Fruit fly (Drosophila melanogaster) whole organism, embryonic: ENCODE data around the gene CG7943.
A peak's percentile ranks its signal among the peaks of the same experiment; 100 is the strongest.

ENCODE experiments used
- Ada2b ChIP-seq: fragments of 200-800 bp; sonication (Bioruptor generic); IDR thresholded peaks from 2 replicates; pipeline ENCODE4 v1.3.6; 2022; ENCODE audit warnings: missing biosample characterization, missing genetic modification characterization
- Asciz ChIP-seq: fragments of 200-800 bp; sonication (Bioruptor generic); optimal IDR thresholded peaks from 2 replicates; lab custom pipeline; 2017; ENCODE audit warnings: missing biosample characterization, mild to moderate bottlenecking, missing genetic modification characterization, missing genetic modification reagents
- Awh ChIP-seq: fragments of 200-800 bp; sonication (Bioruptor generic); IDR thresholded peaks from 2 replicates; pipeline ENCODE4, ENCODE4 v1.3.6; 2022; ENCODE audit warnings: missing biosample characterization, missing genetic modification characterization
- CG10267 ChIP-seq: fragments of 200-800 bp; sonication (Bioruptor generic); optimal IDR thresholded peaks from 2 replicates; lab custom pipeline; 2018; ENCODE audit warnings: missing biosample characterization, mild to moderate bottlenecking, missing genetic modification characterization, moderate library complexity
- CG10654 ChIP-seq: fragments of 200-800 bp; sonication (Bioruptor generic); optimal IDR thresholded peaks from 2 replicates; lab custom pipeline; 2016; ENCODE audit warnings: missing biosample characterization, missing genetic modification characterization
- CG11504 ChIP-seq: fragments of 200-800 bp; sonication (Bioruptor generic); optimal IDR thresholded peaks from 3 replicates; lab custom pipeline; 2019; ENCODE audit warnings: missing biosample characterization, mild to moderate bottlenecking, missing genetic modification characterization, moderate library complexity
- CG11560 ChIP-seq: fragments of 200-800 bp; sonication (Bioruptor generic); IDR thresholded peaks from 3 replicates; pipeline ENCODE4 v1.3.6; 2022; ENCODE audit warnings: missing biosample characterization, missing genetic modification characterization
- CG12071 ChIP-seq: fragments of 200-800 bp; sonication (Bioruptor generic); optimal IDR thresholded peaks from 3 replicates; lab custom pipeline; 2018; ENCODE audit warnings: missing biosample characterization, mild to moderate bottlenecking, missing genetic modification characterization
- CG13424 ChIP-seq: fragments of 200-800 bp; sonication (Bioruptor generic); optimal IDR thresholded peaks from 2 replicates; lab custom pipeline; 2019; ENCODE audit warnings: missing biosample characterization, mild to moderate bottlenecking, missing genetic modification characterization, moderate library complexity
- CG14860 ChIP-seq: fragments of 200-800 bp; sonication (Bioruptor generic); IDR thresholded peaks from 3 replicates; pipeline ENCODE4 v1.3.6; 2022; ENCODE audit warnings: missing biosample characterization, missing genetic modification characterization; ENCODE audit not compliant: partially characterized antibody
- CG17328 ChIP-seq: fragments of 200-800 bp; sonication (Bioruptor generic); IDR thresholded peaks from 2 replicates; pipeline ENCODE4 v1.3.6; 2022; ENCODE audit warnings: missing biosample characterization, missing genetic modification characterization
- CG17361 ChIP-seq: fragments of 200-800 bp; sonication (Bioruptor generic); IDR thresholded peaks from 3 replicates; pipeline ENCODE4 v1.3.6; 2022; ENCODE audit warnings: missing biosample characterization, missing genetic modification characterization
- CG17568 ChIP-seq: fragments of 200-800 bp; sonication (Bioruptor generic); optimal IDR thresholded peaks from 2 replicates; lab custom pipeline; 2018; ENCODE audit warnings: missing biosample characterization, mild to moderate bottlenecking, missing genetic modification characterization, moderate library complexity
- CG17829 ChIP-seq: fragments of 200-800 bp; optimal IDR thresholded peaks from 2 replicates; lab custom pipeline; 2019; ENCODE audit warnings: missing biosample characterization, mild to moderate bottlenecking, missing genetic modification characterization, moderate library complexity
- CG17912 ChIP-seq: fragments of 200-800 bp; sonication (Bioruptor generic); optimal IDR thresholded peaks from 2 replicates; lab custom pipeline; 2018; ENCODE audit warnings: missing biosample characterization, mild to moderate bottlenecking, missing genetic modification characterization
- CG18619 ChIP-seq: fragments of 200-800 bp; sonication (Bioruptor generic); optimal IDR thresholded peaks from 3 replicates; lab custom pipeline; 2017; ENCODE audit warnings: missing biosample characterization, mild to moderate bottlenecking, missing genetic modification characterization
- CG2129 ChIP-seq: fragments of 200-800 bp; sonication (Bioruptor generic); IDR thresholded peaks from 2 replicates; pipeline ENCODE4 v1.3.6; 2022; ENCODE audit warnings: missing biosample characterization, missing genetic modification characterization; ENCODE audit not compliant: partially characterized antibody
- CG4282 ChIP-seq: fragments of 200-800 bp; sonication (Bioruptor generic); optimal IDR thresholded peaks from 2 replicates; lab custom pipeline; 2016; ENCODE audit warnings: missing biosample characterization, missing genetic modification characterization
- CG4424 ChIP-seq: fragments of 200-800 bp; sonication (Bioruptor generic); optimal IDR thresholded peaks from 3 replicates; lab custom pipeline; 2016; ENCODE audit warnings: missing biosample characterization, missing genetic modification characterization
- CG5180 ChIP-seq: fragments of 200-800 bp; sonication (Bioruptor generic); optimal IDR thresholded peaks from 3 replicates; lab custom pipeline; 2017; ENCODE audit warnings: missing biosample characterization, missing genetic modification characterization, mild to moderate bottlenecking, moderate library complexity, missing genetic modification reagents
- CG6689 ChIP-seq: fragments of 200-800 bp; sonication (Bioruptor generic); IDR thresholded peaks from 2 replicates; pipeline ENCODE4 v1.3.6; 2022; ENCODE audit warnings: missing biosample characterization, missing genetic modification characterization
- CG7928 ChIP-seq: fragments of 200-800 bp; sonication (Bioruptor generic); optimal IDR thresholded peaks from 2 replicates; lab custom pipeline; 2017; ENCODE audit warnings: missing biosample characterization, mild to moderate bottlenecking, missing genetic modification characterization
- CG7963 ChIP-seq: fragments of 200-800 bp; sonication (Bioruptor generic); IDR thresholded peaks from 3 replicates; pipeline ENCODE4 v1.3.6; 2022; ENCODE audit warnings: missing biosample characterization, missing genetic modification characterization; ENCODE audit not compliant: partially characterized antibody
- CG8388 ChIP-seq: fragments of 200-800 bp; sonication (Bioruptor generic); optimal IDR thresholded peaks from 2 replicates; lab custom pipeline; 2019; ENCODE audit warnings: missing biosample characterization, mild to moderate bottlenecking, missing genetic modification characterization, moderate library complexity
- Dek ChIP-seq: fragments of 200-800 bp; sonication (Bioruptor generic); optimal IDR thresholded peaks from 3 replicates; lab custom pipeline; 2019; ENCODE audit warnings: missing biosample characterization, mild to moderate bottlenecking, missing genetic modification characterization, moderate library complexity
- Dip2 ChIP-seq: fragments of 200-800 bp; sonication (Bioruptor generic); IDR thresholded peaks from 2 replicates; pipeline ENCODE4 v1.3.6; 2022; ENCODE audit warnings: missing biosample characterization, missing genetic modification characterization
- Dp ChIP-seq: fragments of 200-800 bp; sonication (Bioruptor generic); optimal IDR thresholded peaks from 2 replicates; lab custom pipeline; 2018; ENCODE audit warnings: missing biosample characterization, mild to moderate bottlenecking, missing genetic modification characterization, moderate library complexity
- HmgZ ChIP-seq: fragments of 200-800 bp; sonication (Bioruptor generic); optimal IDR thresholded peaks from 2 replicates; lab custom pipeline; 2018; ENCODE audit warnings: missing biosample characterization, mild to moderate bottlenecking, missing genetic modification characterization
- Hr3 ChIP-seq: fragments of 200-800 bp; sonication (Bioruptor generic); optimal IDR thresholded peaks from 3 replicates; lab custom pipeline; 2016; ENCODE audit warnings: missing biosample characterization, missing genetic modification characterization
- Jarid2 ChIP-seq: fragments of 200-800 bp; sonication (Bioruptor generic); optimal IDR thresholded peaks from 3 replicates; lab custom pipeline; 2017; ENCODE audit warnings: mild to moderate bottlenecking, missing biosample characterization, missing genetic modification reagents, missing genetic modification characterization
- Nf-YB ChIP-seq: fragments of 200-800 bp; sonication (Bioruptor generic); optimal IDR thresholded peaks from 3 replicates; lab custom pipeline; 2019; ENCODE audit warnings: missing biosample characterization, mild to moderate bottlenecking, missing genetic modification characterization, moderate library complexity
- Sin3A ChIP-seq: fragments of >200 bp; optimal IDR thresholded peaks from 2 replicates; lab custom pipeline; 2018
- Tbp ChIP-seq: fragments of >200 bp; optimal IDR thresholded peaks from 2 replicates; lab custom pipeline; 2018; ENCODE audit warnings: missing biosample characterization, missing genetic modification characterization
- al ChIP-seq: fragments of 200-800 bp; sonication (Bioruptor generic); IDR thresholded peaks from 2 replicates; pipeline ENCODE4 v1.3.6; 2022; ENCODE audit warnings: missing biosample characterization, missing genetic modification characterization
- amos ChIP-seq: fragments of 200-800 bp; sonication (Bioruptor generic); IDR thresholded peaks from 2 replicates; pipeline ENCODE4 v1.3.6; 2022; ENCODE audit warnings: missing biosample characterization, missing genetic modification characterization; ENCODE audit not compliant: partially characterized antibody
- bcd ChIP-seq: fragments of 200-800 bp; sonication (Bioruptor generic); optimal IDR thresholded peaks from 2 replicates; lab custom pipeline; 2017; ENCODE audit warnings: missing biosample characterization, mild to moderate bottlenecking, missing genetic modification characterization
- cwo ChIP-seq: fragments of 200-800 bp; sonication (Bioruptor generic); optimal IDR thresholded peaks from 3 replicates; lab custom pipeline; 2017; ENCODE audit warnings: missing biosample characterization, missing genetic modification characterization, mild to moderate bottlenecking, moderate library complexity, missing genetic modification reagents
- dysf ChIP-seq: fragments of 200-800 bp; sonication (Bioruptor generic); IDR thresholded peaks from 3 replicates; pipeline ENCODE4 v1.3.6; 2022; ENCODE audit warnings: missing biosample characterization, missing genetic modification characterization
- en ChIP-seq: fragments of 200-800 bp; sonication (Bioruptor generic); optimal IDR thresholded peaks from 2 replicates; lab custom pipeline; 2016; ENCODE audit warnings: missing biosample characterization, missing genetic modification characterization
- fd96Cb ChIP-seq: fragments of 200-800 bp; sonication (Bioruptor generic); optimal IDR thresholded peaks from 2 replicates; lab custom pipeline; 2018; ENCODE audit warnings: missing biosample characterization, mild to moderate bottlenecking, missing genetic modification characterization, moderate library complexity
- gsb ChIP-seq: fragments of 200-800 bp; sonication (Bioruptor generic); IDR thresholded peaks from 2 replicates; pipeline ENCODE4 v1.3.6; 2022; ENCODE audit warnings: missing biosample characterization, missing genetic modification characterization
- hb ChIP-seq: fragments of 200-800 bp; sonication (Bioruptor generic); IDR thresholded peaks from 3 replicates; pipeline ENCODE4 v1.3.6; 2022; ENCODE audit warnings: missing biosample characterization, missing genetic modification characterization; ENCODE audit not compliant: partially characterized antibody
- hbn ChIP-seq: fragments of 200-800 bp; sonication (Bioruptor generic); IDR thresholded peaks from 2 replicates; pipeline ENCODE4 v1.3.6; 2022; ENCODE audit warnings: missing biosample characterization, missing genetic modification characterization; ENCODE audit not compliant: partially characterized antibody
- mld ChIP-seq: fragments of 200-800 bp; sonication (Bioruptor generic); IDR thresholded peaks from 3 replicates; pipeline ENCODE4 v1.3.6; 2022; ENCODE audit warnings: missing biosample characterization, missing genetic modification characterization; ENCODE audit not compliant: partially characterized antibody
- oc ChIP-seq: fragments of 200-800 bp; sonication (Bioruptor generic); optimal IDR thresholded peaks from 2 replicates; lab custom pipeline; 2018; ENCODE audit warnings: missing biosample characterization, mild to moderate bottlenecking, missing genetic modification characterization, moderate library complexity
- sens ChIP-seq: fragments of 200-800 bp; sonication (Bioruptor generic); peaks from one replicate; lab custom pipeline; 2016; ENCODE audit warnings: missing biosample characterization, missing genetic modification characterization
- slou ChIP-seq: fragments of 200-800 bp; sonication (Bioruptor generic); optimal IDR thresholded peaks from 3 replicates; lab custom pipeline; 2016; ENCODE audit warnings: missing biosample characterization, missing genetic modification characterization
- tap ChIP-seq: fragments of 200-800 bp; optimal IDR thresholded peaks from 3 replicates; lab custom pipeline; 2019; ENCODE audit warnings: missing biosample characterization, mild to moderate bottlenecking, missing genetic modification characterization, moderate library complexity
- tup ChIP-seq: fragments of 200-800 bp; sonication (Bioruptor generic); optimal IDR thresholded peaks from 2 replicates; lab custom pipeline; 2016; ENCODE audit warnings: missing biosample characterization, mild to moderate bottlenecking, missing genetic modification characterization, moderate library complexity
- wdn ChIP-seq: fragments of 200-800 bp; sonication (Bioruptor generic); IDR thresholded peaks from 2 replicates; pipeline ENCODE4 v1.3.6; 2022; ENCODE audit warnings: missing biosample characterization, missing genetic modification characterization
- zfh2 ChIP-seq: fragments of 200-800 bp; sonication (Bioruptor generic); optimal IDR thresholded peaks from 2 replicates; lab custom pipeline; 2016; ENCODE audit warnings: missing biosample characterization, missing genetic modification characterization

Gene CG7943

dm6 chr3R:30092700-30093044 lies 46.4 kb downstream of the CG7943 start (continued):
- peak; percentile 84 for TF ChIP-seq tap
- TF ChIP-seq Dip2 (GFP tag; lab: Robert Waterston, UW), result no peak
- TF ChIP-seq CG7928, result peak; percentile 54
- no peak for TF ChIP-seq amos (GFP tag; lab: Robert Waterston, UW)
- peak; percentile 80 for TF ChIP-seq CG18619 (GFP tag; lab: Kevin White, UChicago)
- peak; percentile 85 for TF ChIP-seq Ada2b (GFP tag; lab: Robert Waterston, UW)
- TF ChIP-seq cwo (GFP tag; lab: Kevin White, UChicago), result peak; percentile 91
- peak; percentile 86 for TF ChIP-seq wdn (GFP tag; lab: Robert Waterston, UW)
- TF ChIP-seq Hr3, result peak; percentile 74
- TF ChIP-seq gsb (GFP tag; lab: Robert Waterston, UW), result peak; percentile 80
- TF ChIP-seq oc (tag; lab: Kevin White, UChicago), result peak; percentile 82
- peak; percentile 80 for TF ChIP-seq CG10654 (GFP tag; lab: Kevin White, UChicago)
- TF ChIP-seq en (GFP tag; lab: Kevin White, UChicago), result peak; percentile 76
- no peak for TF ChIP-seq slou (GFP tag; lab: Kevin White, UChicago)
- TF ChIP-seq fd96Cb (tag; lab: Kevin White, UChicago), result peak; percentile 85
- TF ChIP-seq CG14860 (GFP tag; lab: Robert Waterston, UW), result no peak
- peak; percentile 62 for TF ChIP-seq CG5180 (GFP tag; lab: Kevin White, UChicago)
- peak; percentile 86 for TF ChIP-seq CG11504 (tag; lab: Kevin White, UChicago)
- peak; percentile 73; the same call in 2 of the 3 replicates for TF ChIP-seq CG11560 (tag; lab: Robert Waterston, UW)
- TF ChIP-seq hbn (GFP tag; lab: Robert Waterston, UW), result no peak
- peak; percentile 95 for TF ChIP-seq sens (GFP tag; lab: Kevin White, UChicago)
- TF ChIP-seq mld, result no peak
- peak; percentile 88 for TF ChIP-seq Awh (GFP tag; lab: Robert Waterston, UW)
- peak; percentile 58 for TF ChIP-seq Nf-YB
- peak; percentile 90 for TF ChIP-seq al
- TF ChIP-seq tup, result peak; percentile 72
- peak; percentile 83 for TF ChIP-seq CG8388 (GFP tag; lab: Kevin White, UChicago)
- no peak for TF ChIP-seq CG2129 (GFP tag; lab: Robert Waterston, UW)
- TF ChIP-seq CG6689 (GFP tag; lab: Robert Waterston, UW), result peak; percentile 84
- peak; percentile 84 for TF ChIP-seq CG12071 (GFP tag; lab: Kevin White, UChicago)
- peak; percentile 84 for TF ChIP-seq bcd (GFP tag; lab: Kevin White, UChicago)
- peak; percentile 67 for TF ChIP-seq CG4282
- TF ChIP-seq CG17328 (GFP tag; lab: Robert Waterston, UW), result peak; percentile 83
- TF ChIP-seq HmgZ (tag; lab: Kevin White, UChicago), result peak; percentile 79
- TF ChIP-seq Dp (GFP tag; lab: Kevin White, UChicago), result no peak
- peak; percentile 72 for TF ChIP-seq CG17829 (tag; lab: Kevin White, UChicago)
- peak; percentile 65 for TF ChIP-seq CG4424 (GFP tag; lab: Kevin White, UChicago)
- no peak for TF ChIP-seq CG7963 (GFP tag; lab: Robert Waterston, UW)
- TF ChIP-seq Sin3A (lab: Kevin White, UChicago), result no peak
- peak; percentile 74 for TF ChIP-seq Asciz
- peak; percentile 82 for TF ChIP-seq CG17361 (GFP tag; lab: Robert Waterston, UW)
- TF ChIP-seq dysf (GFP tag; lab: Robert Waterston, UW), result peak; percentile 91
- peak; percentile 78 for TF ChIP-seq CG10267 (tag; lab: Kevin White, UChicago)
- peak; percentile 10 for TF ChIP-seq CG17912 (GFP tag; lab: Kevin White, UChicago)
- peak; percentile 79 for TF ChIP-seq Dek (tag; lab: Kevin White, UChicago)
- TF ChIP-seq Tbp, result no peak
- peak; percentile 42 for TF ChIP-seq Jarid2 (GFP tag; lab: Kevin White, UChicago)
- no peak for TF ChIP-seq hb (GFP tag; lab: Robert Waterston, UW)
- TF ChIP-seq CG17568 (GFP tag; lab: Kevin White, UChicago), result peak; percentile 77
- peak; percentile 83 for TF ChIP-seq CG13424
- TF ChIP-seq zfh2, result peak; percentile 84
